Fruit fly (Drosophila melanogaster): Measurements from ENCODE around the gene fid.
A peak's percentile ranks its signal among the peaks of the same experiment; 100 is the strongest.

The fid gene

dm6 chr3R:26011542-26011941, 41.7 kb downstream of the fid start (continued):
- TF ChIP-seq Stat92E (GFP tag; optimal IDR thresholded peaks at IDR 0.05) (peak in 1 of 3 experiments; percentile 64), CG17385 (GFP tag; optimal IDR thresholded peaks at IDR 0.05) (peak; percentile 49), Trl (optimal IDR thresholded peaks at IDR 0.05) (no peak), Trl (GFP tag; optimal IDR thresholded peaks at IDR 0.05) (no peak), tap (tag; optimal IDR thresholded peaks at IDR 0.05) (peak; percentile 31), Fer3 (tag; optimal IDR thresholded peaks at IDR 0.05) (peak; percentile 16), YL-1 (GFP tag; optimal IDR thresholded peaks at IDR 0.05) (peak; percentile 35), CG12769 (tag; optimal IDR thresholded peaks at IDR 0.05) (peak; percentile 11), Antp (GFP tag; optimal IDR thresholded peaks at IDR 0.05) (no peak), CG8359 (GFP tag; optimal IDR thresholded peaks at IDR 0.05; ENCODE audit: borderline replicate concordance) (peak; percentile 13), aop (GFP tag; IDR thresholded peaks at IDR 0.05) (no peak), CG10543 (GFP tag; optimal IDR thresholded peaks at IDR 0.05) (peak; percentile 43), Dbx (GFP tag; IDR thresholded peaks at IDR 0.05) (no peak), hbn (GFP tag; IDR thresholded peaks at IDR 0.05; ENCODE audit: partially characterized antibody) (no peak), CG2129 (GFP tag; IDR thresholded peaks at IDR 0.05; ENCODE audit: partially characterized antibody) (no peak), abd-A (tag; optimal IDR thresholded peaks at IDR 0.05) (no peak), CG15269 (tag; optimal IDR thresholded peaks at IDR 0.05) (no peak), so (GFP tag; IDR thresholded peaks at IDR 0.05) (0 out of 3 replicates have a peak, but pooled peaks have one; percentile 30), HHEX (GFP tag; optimal IDR thresholded peaks at IDR 0.05) (peak; percentile 37), pfk (GFP tag; optimal IDR thresholded peaks at IDR 0.05) (peak; percentile 54), CG9932 (GFP tag; IDR thresholded peaks at IDR 0.05) (no peak), BtbVII (GFP tag; optimal IDR thresholded peaks at IDR 0.05) (no peak), CG12236 (GFP tag; optimal IDR thresholded peaks at IDR 0.05) (peak; percentile 44), grau (tag; optimal IDR thresholded peaks at IDR 0.05) (peak; percentile 5), salm (tag; optimal IDR thresholded peaks at IDR 0.05) (peak; percentile 30), CG31365 (tag; optimal IDR thresholded peaks at IDR 0.05) (peak; percentile 34), ci (GFP tag; IDR thresholded peaks at IDR 0.05) (peak; percentile 69; the same call in 2 of the 3 replicates), Bteb2 (GFP tag; optimal IDR thresholded peaks at IDR 0.05) (no peak), lmd (GFP tag; IDR thresholded peaks at IDR 0.05) (no peak), CG6689 (GFP tag; IDR thresholded peaks at IDR 0.05) (no peak), CG10565 (GFP tag; optimal IDR thresholded peaks at IDR 0.05) (no peak), CG17186 (GFP tag; optimal IDR thresholded peaks at IDR 0.05) (no peak), CG7987 (GFP tag; optimal IDR thresholded peaks at IDR 0.05) (peak; percentile 65), lab (GFP tag; optimal IDR thresholded peaks at IDR 0.05) (peak; percentile 30), oc (tag; optimal IDR thresholded peaks at IDR 0.05) (peak; percentile 50), Hr39 (optimal IDR thresholded peaks at IDR 0.05) (no peak), Camta (GFP tag; optimal IDR thresholded peaks at IDR 0.05) (no peak), NFAT (GFP tag; IDR thresholded peaks at IDR 0.05) (no peak), HLHmδ (GFP tag; optimal IDR thresholded peaks at IDR 0.05) (peak; percentile 95), Jarid2 (GFP tag; optimal IDR thresholded peaks at IDR 0.05) (peak; percentile 1), lov (optimal IDR thresholded peaks at IDR 0.05) (no peak), lov (GFP tag; IDR thresholded peaks at IDR 0.05) (0 out of 3 replicates have a peak, but pooled peaks have one; percentile 5), kah (GFP tag; optimal IDR thresholded peaks at IDR 0.05) (no peak), CG10431 (GFP tag; optimal IDR thresholded peaks at IDR 0.05) (peak; percentile 35), Taf1 (GFP tag; IDR thresholded peaks at IDR 0.05) (no peak), CG12299 (tag; optimal IDR thresholded peaks at IDR 0.05) (peak; percentile 24), CG8924 (tag; optimal IDR thresholded peaks at IDR 0.05) (peak; percentile 61)
